Fruit fly (Drosophila melanogaster): ENCODE data around the gene Cog1.

Cog1 gene

dm6 chr3R:12219497-12219896 is at the start of gene Cog1:
Gene Cog1 (minus strand): TSS chr3R:12219686.
- no peak for TF ChIP-seq CG17801 (GFP tag; optimal IDR thresholded peaks at IDR 0.05; ENCODE audit: partially characterized antibody)

- no peak for TF ChIP-seq CG17801 (GFP tag; optimal IDR thresholded peaks at IDR 0.05; ENCODE audit: partially characterized antibody)
Observed at dm6 chr3R:12260669-12261068, 41.2 kb upstream of the Cog1 start, which contains the start of gene CG44038. Gene CG44038 (plus strand): TSS chr3R:12260969.

dm6 chr3R:12259819-12260218 is 40.3 kb upstream of the Cog1 start:
- no peak for TF ChIP-seq CG17801 (GFP tag; optimal IDR thresholded peaks at IDR 0.05; ENCODE audit: partially characterized antibody)

dm6 chr3R:12259013-12259412 is 39.5 kb upstream of the Cog1 start:
- no peak for TF ChIP-seq CG17801 (GFP tag; optimal IDR thresholded peaks at IDR 0.05; ENCODE audit: partially characterized antibody)

dm6 chr3R:12258437-12258836 is 39.0 kb upstream of the Cog1 start, which contains the start of the genes CG44037 and svp:
Gene CG44037 (plus strand): TSS chr3R:12258737.
Gene svp (plus strand): TSS chr3R:12258737.
- TF ChIP-seq CG17801 (GFP tag; optimal IDR thresholded peaks at IDR 0.05; ENCODE audit: partially characterized antibody): no peak

dm6 chr3R:12253887-12254286 is 34.4 kb upstream of the Cog1 start, which contains the start of gene CG3942:
Gene CG3942 (plus strand): TSS chr3R:12254187.
- no peak for TF ChIP-seq CG17801 (GFP tag; optimal IDR thresholded peaks at IDR 0.05; ENCODE audit: partially characterized antibody)

dm6 chr3R:12252457-12253065 is 33.1 kb upstream of the Cog1 start:
- TF ChIP-seq CG17801 (GFP tag; optimal IDR thresholded peaks at IDR 0.05; ENCODE audit: partially characterized antibody): no peak

- TF ChIP-seq CG17801 (GFP tag; optimal IDR thresholded peaks at IDR 0.05; ENCODE audit: partially characterized antibody): no peak
Observed at dm6 chr3R:12251534-12251933, 32.0 kb upstream of the Cog1 start.

dm6 chr3R:12250204-12250603 is 30.7 kb upstream of the Cog1 start:
- no peak for TF ChIP-seq CG17801 (GFP tag; optimal IDR thresholded peaks at IDR 0.05; ENCODE audit: partially characterized antibody)

- no peak for TF ChIP-seq CG17801 (GFP tag; optimal IDR thresholded peaks at IDR 0.05; ENCODE audit: partially characterized antibody)
Observed at dm6 chr3R:12248243-12248642, 28.8 kb upstream of the Cog1 start.

- TF ChIP-seq CG17801 (GFP tag; optimal IDR thresholded peaks at IDR 0.05; ENCODE audit: partially characterized antibody): no peak
Observed at dm6 chr3R:12244468-12245060, 25.1 kb upstream of the Cog1 start.

dm6 chr3R:12239166-12239565 is 19.7 kb upstream of the Cog1 start, which contains the start of gene Cyp313a3:
Gene Cyp313a3 (minus strand): TSS chr3R:12239266.
- no peak for TF ChIP-seq CG17801 (GFP tag; optimal IDR thresholded peaks at IDR 0.05; ENCODE audit: partially characterized antibody)

dm6 chr3R:12236804-12237203 is 17.3 kb upstream of the Cog1 start, which contains the start of gene Cyp313a2:
Gene Cyp313a2 (minus strand): TSS chr3R:12236904.
- TF ChIP-seq CG17801 (GFP tag; optimal IDR thresholded peaks at IDR 0.05; ENCODE audit: partially characterized antibody): no peak

dm6 chr3R:12234584-12234983 is 15.1 kb upstream of the Cog1 start, which contains the start of gene Cyp313a5:
Gene Cyp313a5 (minus strand): TSS chr3R:12234684.
- no peak for TF ChIP-seq CG17801 (GFP tag; optimal IDR thresholded peaks at IDR 0.05; ENCODE audit: partially characterized antibody)

dm6 chr3R:12232629-12233028 is 13.1 kb upstream of the Cog1 start, which contains the start of gene Pglym87:
Gene Pglym87 (minus strand): TSS chr3R:12232729.
- TF ChIP-seq CG17801 (GFP tag; optimal IDR thresholded peaks at IDR 0.05; ENCODE audit: partially characterized antibody): no peak

dm6 chr3R:12229113-12229512 is 9.6 kb upstream of the Cog1 start, which contains the start of gene CG3916:
Gene CG3916 (plus strand): TSS chr3R:12229413.
- TF ChIP-seq CG17801 (GFP tag; optimal IDR thresholded peaks at IDR 0.05; ENCODE audit: partially characterized antibody): no peak
